Fruit fly (Drosophila melanogaster): Measurements from ENCODE around the gene Itpr.
A peak's percentile ranks its signal among the peaks of the same experiment; 100 is the strongest.

Itpr gene

DNA sequence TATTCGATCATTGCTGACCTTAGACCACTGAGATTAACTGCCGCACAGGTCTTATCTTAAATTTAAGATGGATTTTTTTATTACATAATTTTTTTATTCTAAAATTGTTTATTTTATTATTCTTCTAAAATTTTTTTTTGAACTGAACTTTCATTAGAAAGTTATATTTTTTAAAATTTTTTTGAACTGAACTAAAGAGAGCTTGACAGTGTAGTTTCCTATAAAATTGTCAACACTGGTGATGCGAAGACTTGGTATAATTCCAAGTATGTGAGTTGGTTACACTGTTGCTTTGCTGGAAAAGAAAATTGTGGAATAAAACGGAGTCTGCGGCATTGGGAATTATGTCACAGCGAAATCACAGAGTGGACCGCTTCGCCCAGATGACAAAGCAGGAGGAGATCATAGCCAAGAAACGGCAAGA lies 31.6 kb upstream of the Itpr start, which contains the start of gene CG31550 (continued):
- TF ChIP-seq CG3065 (GFP tag; optimal IDR thresholded peaks at IDR 0.05) (no peak), Chrac-16 (GFP tag; optimal IDR thresholded peaks at IDR 0.05) (peak; percentile 76), CG4424 (GFP tag; optimal IDR thresholded peaks at IDR 0.05) (peak; percentile 66), row (GFP tag; IDR thresholded peaks at IDR 0.05) (peak; percentile 88), Ssrp (tag; optimal IDR thresholded peaks at IDR 0.05) (peak; percentile 75), grau (tag; optimal IDR thresholded peaks at IDR 0.05) (peak; percentile 78), CG2202 (tag; optimal IDR thresholded peaks at IDR 0.05) (peak; percentile 27), CG14667 (GFP tag; IDR thresholded peaks at IDR 0.05) (peak; percentile 73), CrebB (tag; optimal IDR thresholded peaks at IDR 0.05) (no peak), MESR4 (GFP tag; optimal IDR thresholded peaks at IDR 0.05) (peak; percentile 94), tna (GFP tag; IDR thresholded peaks at IDR 0.05; ENCODE audit: partially characterized antibody) (no peak), CG1024 (GFP tag; IDR thresholded peaks at IDR 0.05) (peak; percentile 59; the same call in 1 of the 2 replicates), caup (GFP tag; optimal IDR thresholded peaks at IDR 0.05; ENCODE audit: severe bottlenecking) (peak; percentile 49), CG6791 (GFP tag; IDR thresholded peaks at IDR 0.05; ENCODE audit: partially characterized antibody) (no peak), CG18011 (GFP tag; optimal IDR thresholded peaks at IDR 0.05) (no peak), slbo (GFP tag; IDR thresholded peaks at IDR 0.05) (peak; percentile 91), CG13287 (GFP tag; IDR thresholded peaks at IDR 0.05; ENCODE audit: partially characterized antibody) (peak; percentile 46; the same call in 1 of the 2 replicates), ro (GFP tag; IDR thresholded peaks at IDR 0.05) (peak; percentile 49), cato (GFP tag; optimal IDR thresholded peaks at IDR 0.05; ENCODE audit: borderline replicate concordance) (peak; percentile 19), zfh1 (GFP tag; IDR thresholded peaks at IDR 0.05) (peak; percentile 79), CG7786 (GFP tag; optimal IDR thresholded peaks at IDR 0.05) (peak; percentile 62), NFAT (GFP tag; IDR thresholded peaks at IDR 0.05) (peak; percentile 82), H2.0 (GFP tag; IDR thresholded peaks at IDR 0.05) (peak; percentile 74), CG31365 (tag; optimal IDR thresholded peaks at IDR 0.05) (no peak), jing (GFP tag; optimal IDR thresholded peaks at IDR 0.05) (no peak), salm (tag; optimal IDR thresholded peaks at IDR 0.05) (peak; percentile 11), CG8924 (tag; optimal IDR thresholded peaks at IDR 0.05) (peak; percentile 74), Nf-YB (GFP tag; optimal IDR thresholded peaks at IDR 0.05) (peak; percentile 42), CG9797 (GFP tag; optimal IDR thresholded peaks at IDR 0.05) (peak; percentile 39), Mes4 (GFP tag; optimal IDR thresholded peaks at IDR 0.05) (no peak), lbe (GFP tag; optimal IDR thresholded peaks at IDR 0.05) (peak; percentile 23), CG16815 (GFP tag; optimal IDR thresholded peaks at IDR 0.05) (peak; percentile 46), CG13894 (tag; optimal IDR thresholded peaks at IDR 0.05) (no peak), CG2120 (GFP tag; optimal IDR thresholded peaks at IDR 0.05) (peak; percentile 78), E2f2 (GFP tag; IDR thresholded peaks at IDR 0.05) (peak; percentile 40; the same call in 1 of the 2 replicates), fru (optimal IDR thresholded peaks at IDR 0.05) (no peak), dm (GFP tag; optimal IDR thresholded peaks at IDR 0.05) (peak; percentile 34), D19B (GFP tag; optimal IDR thresholded peaks at IDR 0.05) (peak; percentile 45), CG34224 (GFP tag; IDR thresholded peaks at IDR 0.05; ENCODE audit: partially characterized antibody) (no peak), sens (GFP tag) (peak; percentile 75), Fer1 (GFP tag; optimal IDR thresholded peaks at IDR 0.05) (peak; percentile 40), dmrt11E (tag; optimal IDR thresholded peaks at IDR 0.05) (peak; percentile 75), pb (GFP tag; optimal IDR thresholded peaks at IDR 0.05) (no peak), CG2678 (tag; optimal IDR thresholded peaks at IDR 0.05) (peak; percentile 82), Deaf1 (tag; optimal IDR thresholded peaks at IDR 0.05) (no peak), CG11085 (GFP tag; IDR thresholded peaks at IDR 0.05) (peak; percentile 73; the same call in 1 of the 2 replicates), CG14014 (GFP tag; IDR thresholded peaks at IDR 0.05) (peak; percentile 77), hbn (GFP tag; IDR thresholded peaks at IDR 0.05; ENCODE audit: partially characterized antibody) (no peak), CG3163 (GFP tag; optimal IDR thresholded peaks at IDR 0.05) (no peak), CG6272 (GFP tag; IDR thresholded peaks at IDR 0.05) (peak; percentile 59), CG3407 (GFP tag; optimal IDR thresholded peaks at IDR 0.05) (no peak)
